Worm (Caenorhabditis elegans) whole organism, L4/young adult: ENCODE measurements around the gene K07E3.2.

ENCODE experiments used
- W03F9.2 ChIP-seq: fragments of 150-350 bp; optimal IDR thresholded peaks from 2 replicates; lab custom pipeline; 2014; ENCODE audit warnings: missing biosample characterization, missing genetic modification characterization
- dao-5 ChIP-seq: sonication (generic microtip); optimal IDR thresholded peaks from 2 replicates; lab custom pipeline; 2016; ENCODE audit warnings: missing genotype, missing genetic modification characterization, moderate library complexity, missing compliant biosample characterization
- him-1 ChIP-seq: sonication (generic microtip); optimal IDR thresholded peaks from 2 replicates; lab custom pipeline; 2016; ENCODE audit warnings: missing genotype, missing genetic modification reagents, missing genetic modification characterization, missing compliant biosample characterization

DNA sequence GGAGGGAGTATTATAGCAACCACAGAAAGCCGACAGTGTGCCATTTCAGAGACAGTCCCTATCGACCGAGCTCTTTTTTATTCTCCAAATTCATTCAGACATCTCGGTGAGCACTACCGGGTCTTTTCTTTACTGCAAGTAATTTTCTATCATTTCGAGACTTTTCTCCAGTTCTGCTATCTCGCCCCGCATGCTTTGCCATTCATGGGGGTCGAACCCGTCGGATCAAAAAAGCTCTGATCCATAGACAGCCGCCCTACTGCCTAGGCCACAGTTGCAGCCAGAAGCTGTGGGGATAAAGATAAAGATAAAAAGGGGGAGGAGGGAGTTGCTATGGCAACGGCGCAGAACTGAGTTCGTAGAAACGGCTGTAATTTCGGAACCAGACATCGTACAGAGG lies 47.3 kb downstream of the K07E3.2 start:
- TF ChIP-seq him-1 (tag; lab: Kevin White, UChicago) = no peak
- no peak for TF ChIP-seq dao-5
- no peak for TF ChIP-seq W03F9.2 (tag; lab: Kevin White, UChicago)
